Worm (Caenorhabditis elegans): ENCODE results near the gene sqst-2.

DNA sequence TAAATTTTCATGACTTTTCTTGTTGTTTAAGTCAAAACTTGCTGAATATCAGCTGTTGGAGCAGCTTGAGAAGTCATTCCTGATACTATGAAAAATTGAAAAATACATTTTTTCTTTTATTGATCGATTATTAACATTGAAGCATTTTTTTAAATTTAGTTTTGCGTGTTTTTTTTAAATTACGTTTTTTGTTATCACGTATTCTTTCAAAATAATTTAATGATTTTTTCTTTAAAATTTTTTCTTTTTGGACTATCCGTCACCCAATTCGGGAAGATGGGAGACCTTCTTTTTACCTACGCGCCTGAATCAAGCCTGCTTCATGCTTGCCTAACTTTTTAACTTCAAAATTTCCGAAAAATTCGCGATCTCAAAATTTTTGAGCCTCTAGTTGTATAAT lies 34.7 kb downstream of the sqst-2 start, which contains the start of gene F42C5.5:
- TF ChIP-seq ceh-90 (tag; optimal IDR thresholded peaks at IDR 0.05) (no peak), elt-2 (tag; optimal IDR thresholded peaks at IDR 0.05) (no peak), ama-1 (optimal IDR thresholded peaks at IDR 0.05) (no peak), mep-1 (tag; optimal IDR thresholded peaks at IDR 0.05) (no peak), blmp-1 (tag; optimal IDR thresholded peaks at IDR 0.05) (no peak), unc-62 (GFP tag; optimal IDR thresholded peaks at IDR 0.05) (no peak), dpl-1 (GFP tag; optimal IDR thresholded peaks at IDR 0.05) (no peak), nhr-28 (tag; optimal IDR thresholded peaks at IDR 0.05) (no peak), lin-39 (tag; optimal IDR thresholded peaks at IDR 0.05) (no peak), hpl-2 (GFP tag; optimal IDR thresholded peaks at IDR 0.05) (no peak), ets-5 (GFP tag; IDR thresholded peaks at IDR 0.05) (no peak), fkh-10 (GFP tag; optimal IDR thresholded peaks at IDR 0.05) (no peak), fkh-4 (tag; optimal IDR thresholded peaks at IDR 0.05; ENCODE audit: borderline replicate concordance) (no peak)

All from whole organism, L1 larva.